Worm (Caenorhabditis elegans) whole organism, L1 larva: ENCODE measurements around the gene lec-5.

Source experiments
- ces-1 ChIP-seq: fragments of 150-350 bp; optimal IDR thresholded peaks from 2 replicates; lab custom pipeline; 2014; ENCODE audit warnings: missing biosample characterization, missing genetic modification reagents, missing genetic modification characterization
- isw-1 ChIP-seq: fragments of 200-800 bp; sonication (Bioruptor generic); IDR thresholded peaks from 2 replicates; pipeline ENCODE4 v1.3.6; 2022; ENCODE audit warnings: missing genetic modification characterization, missing compliant biosample characterization
- nhr-12 ChIP-seq: sonication (generic microtip); optimal IDR thresholded peaks from 2 replicates; lab custom pipeline; 2017; ENCODE audit warnings: missing biosample characterization, missing genetic modification characterization
- nhr-19 ChIP-seq: fragments of 200-800 bp; sonication (Bioruptor generic); conservative IDR thresholded peaks from 2 replicates; pipeline ENCODE4 v1.3.6; 2022; ENCODE audit warnings: missing genetic modification characterization, missing compliant biosample characterization
- nhr-84 ChIP-seq: sonication (generic microtip); optimal IDR thresholded peaks from 2 replicates; lab custom pipeline; 2017; ENCODE audit warnings: missing biosample characterization, missing genetic modification characterization
- nhr-85 ChIP-seq: sonication (generic microtip); peaks from one replicate; lab custom pipeline; 2016; ENCODE audit warnings: missing genetic modification characterization, inconsistent platforms, missing compliant biosample characterization
- pax-3 ChIP-seq: fragments of 200-800 bp; sonication (Bioruptor generic); optimal IDR thresholded peaks from 2 replicates; lab custom pipeline; 2018; ENCODE audit warnings: mild to moderate bottlenecking, missing genetic modification characterization, moderate library complexity, missing compliant biosample characterization
- sptf-1 ChIP-seq: fragments of 150-350 bp; optimal IDR thresholded peaks from 2 replicates; lab custom pipeline; 2014; ENCODE audit warnings: missing biosample characterization, missing genetic modification characterization
- vab-15 ChIP-seq: sonication (generic microtip); optimal IDR thresholded peaks from 2 replicates; lab custom pipeline; 2017; ENCODE audit warnings: missing genotype, mild to moderate bottlenecking, missing genetic modification characterization, missing compliant biosample characterization
- ztf-4 ChIP-seq: fragments of 150-350 bp; optimal IDR thresholded peaks from 2 replicates; lab custom pipeline; 2014; ENCODE audit warnings: missing biosample characterization, missing genetic modification characterization

DNA sequence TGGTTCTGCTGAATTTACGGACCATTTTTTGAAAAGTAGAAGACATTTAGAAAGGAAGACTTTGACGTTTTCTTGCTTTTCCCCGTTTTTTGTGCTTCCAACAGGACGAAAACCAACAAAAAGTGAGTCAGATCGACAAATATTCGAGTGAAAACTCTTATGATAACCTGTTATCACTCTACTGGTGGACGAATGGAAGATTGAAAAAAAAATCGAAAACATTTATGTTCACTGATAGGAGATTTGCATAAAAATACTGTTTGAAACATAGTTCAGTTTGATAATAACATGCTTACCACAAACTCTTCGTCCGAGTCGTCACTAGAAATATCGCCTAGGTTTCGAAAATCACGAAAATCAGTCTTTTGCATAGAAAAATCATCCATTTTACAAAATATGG lies 31.5 kb upstream of the lec-5 start:
- TF ChIP-seq pax-3 = no peak
- no peak for TF ChIP-seq vab-15 (tag; lab: Kevin White, UChicago)
- no peak for TF ChIP-seq ztf-4 (tag; lab: Kevin White, UChicago)
- TF ChIP-seq nhr-19 (GFP tag; lab: Robert Waterston, UW) = no peak
- no peak for TF ChIP-seq nhr-12
- no peak for TF ChIP-seq sptf-1 (tag; lab: Kevin White, UChicago)
- TF ChIP-seq nhr-84 = no peak
- no peak for TF ChIP-seq ces-1
- no peak for TF ChIP-seq nhr-85 (tag; lab: Kevin White, UChicago)
- no peak for TF ChIP-seq isw-1 (GFP tag; lab: Robert Waterston, UW)
